Worm (Caenorhabditis elegans): ENCODE measurements around the gene F19G12.11.
A peak's percentile ranks its signal among the peaks of the same experiment; 100 is the strongest.

The F19G12.11 gene

ce11 chrX:1381565-1381964, 44.8 kb downstream of the F19G12.11 start, which contains the start of gene F56C3.10:
Gene F56C3.10, minus strand, starts transcription at chrX:1381665.
- TF ChIP-seq mdt-29 (GFP tag; IDR thresholded peaks at IDR 0.05), result no peak
- TF ChIP-seq dve-1 (tag; optimal IDR thresholded peaks at IDR 0.05; ENCODE audit: insufficient read depth), result no peak
- no peak for TF ChIP-seq lir-3 (tag; optimal IDR thresholded peaks at IDR 0.05)
- no peak for TF ChIP-seq T26A8.4 (GFP tag; IDR thresholded peaks at IDR 0.05)
- no peak for TF ChIP-seq ctbp-1 (GFP tag; IDR thresholded peaks at IDR 0.05)
- TF ChIP-seq ama-1 (optimal IDR thresholded peaks at IDR 0.05), result no peak
- TF ChIP-seq nhr-6 (tag; optimal IDR thresholded peaks at IDR 0.05), result no peak
- no peak for TF ChIP-seq vab-7 (GFP tag; IDR thresholded peaks at IDR 0.05)
- TF ChIP-seq D1046.2 (GFP tag; IDR thresholded peaks at IDR 0.05), result no peak
- TF ChIP-seq pqm-1 (tag; optimal IDR thresholded peaks at IDR 0.05), result no peak
- TF ChIP-seq ceh-82 (tag; optimal IDR thresholded peaks at IDR 0.05), result no peak

- TF ChIP-seq daf-12 (tag; optimal IDR thresholded peaks at IDR 0.05) (no peak), ZK546.5 (tag; optimal IDR thresholded peaks at IDR 0.05) (no peak), Y5F2A.4 (GFP tag; optimal IDR thresholded peaks at IDR 0.05) (peak; percentile 74), F26F4.8 (GFP tag; conservative IDR thresholded peaks at IDR 0.05) (peak; percentile 75; the same call in 1 of the 2 replicates), jun-1 (tag; optimal IDR thresholded peaks at IDR 0.05) (peak; percentile 34), php-3 (GFP tag; IDR thresholded peaks at IDR 0.05) (peak; percentile 71), Y75B8A.6 (GFP tag; IDR thresholded peaks at IDR 0.05) (peak; percentile 75; the same call in 1 of the 2 replicates), lin-38 (GFP tag; IDR thresholded peaks at IDR 0.05) (peak; percentile 78), fos-1 (tag; optimal IDR thresholded peaks at IDR 0.05) (no peak), daf-16 (GFP tag; optimal IDR thresholded peaks at IDR 0.05) (peak; percentile 61 to 66), daf-16 (tag; optimal IDR thresholded peaks at IDR 0.05) (peak; percentile 73), T26A8.4 (GFP tag; IDR thresholded peaks at IDR 0.05) (peak; percentile 88), nhr-48 (tag; optimal IDR thresholded peaks at IDR 0.05) (peak; percentile 67), sdz-12 (GFP tag; optimal IDR thresholded peaks at IDR 0.05) (no peak), hmg-1.1 (GFP tag; IDR thresholded peaks at IDR 0.05) (peak; percentile 96), ZK337.2 (GFP tag; IDR thresholded peaks at IDR 0.05) (peak; percentile 52; the same call in 1 of the 2 replicates), mxl-3 (GFP tag; optimal IDR thresholded peaks at IDR 0.05) (peak; percentile 64), dve-1 (tag; optimal IDR thresholded peaks at IDR 0.05; ENCODE audit: insufficient read depth) (peak; percentile 43), spr-3 (GFP tag; optimal IDR thresholded peaks at IDR 0.05) (peak; percentile 80), nhr-28 (tag; optimal IDR thresholded peaks at IDR 0.05) (no peak), lin-13 (GFP tag; optimal IDR thresholded peaks at IDR 0.05) (peak; percentile 37), tra-1 (GFP tag; IDR thresholded peaks at IDR 0.05) (peak; percentile 67), pqm-1 (tag; optimal IDR thresholded peaks at IDR 0.05) (no peak), nhr-111 (GFP tag; optimal IDR thresholded peaks at IDR 0.05) (peak; percentile 60), nhr-102 (tag; optimal IDR thresholded peaks at IDR 0.05) (peak; percentile 87), cey-2 (tag; optimal IDR thresholded peaks at IDR 0.05; ENCODE audit: borderline replicate concordance, insufficient read depth) (no peak), mdl-1 (tag; optimal IDR thresholded peaks at IDR 0.05) (peak in 1 of 2 experiments; percentile 54), Y105C5A.15 (GFP tag; IDR thresholded peaks at IDR 0.05) (0 out of 2 replicates have a peak, but pooled peaks have one; percentile 63), zfp-2 (tag; optimal IDR thresholded peaks at IDR 0.05) (peak; percentile 33), ama-1 (optimal IDR thresholded peaks at IDR 0.05) (no peak), R02D3.7 (tag; optimal IDR thresholded peaks at IDR 0.05) (no peak), nhr-25 (tag; optimal IDR thresholded peaks at IDR 0.05; ENCODE audit: borderline replicate concordance, insufficient read depth) (no peak), lir-3 (tag; optimal IDR thresholded peaks at IDR 0.05) (peak; percentile 56), dmd-8 (GFP tag; IDR thresholded peaks at IDR 0.05) (peak; percentile 95), spr-1 (tag; optimal IDR thresholded peaks at IDR 0.05) (peak; percentile 53), mep-1 (tag; optimal IDR thresholded peaks at IDR 0.05) (peak; percentile 82), hlh-11 (tag; optimal IDR thresholded peaks at IDR 0.05) (peak; percentile 68), ceh-20 (GFP tag; IDR thresholded peaks at IDR 0.05) (peak; percentile 76; the same call in 1 of the 2 replicates), hif-1 (tag; optimal IDR thresholded peaks at IDR 0.05) (peak in 1 of 2 experiments; percentile 25), F10B5.3 (tag; optimal IDR thresholded peaks at IDR 0.05) (peak; percentile 62), egl-27 (tag; optimal IDR thresholded peaks at IDR 0.05) (no peak), nhr-237 (tag; optimal IDR thresholded peaks at IDR 0.05) (no peak), ceh-28 (tag; optimal IDR thresholded peaks at IDR 0.05) (no peak)
Observed at ce11 chrX:1379391-1379790, 46.9 kb downstream of the F19G12.11 start.
